Worm (Caenorhabditis elegans) whole organism, late embryonic: Measurements from ENCODE around the gene ctl-3.

Experiments used
- ceh-31 ChIP-seq: sonication (generic microtip); optimal IDR thresholded peaks from 2 replicates; lab custom pipeline; 2016; ENCODE audit warnings: missing genetic modification characterization, missing compliant biosample characterization
- ceh-9 ChIP-seq: sonication (generic microtip); optimal IDR thresholded peaks from 2 replicates; lab custom pipeline; 2016; ENCODE audit warnings: mild to moderate bottlenecking, missing genetic modification characterization, inconsistent platforms, missing compliant biosample characterization
- elt-4 ChIP-seq: sonication (generic microtip); optimal IDR thresholded peaks from 2 replicates; lab custom pipeline; 2016; ENCODE audit warnings: missing genetic modification characterization, missing compliant biosample characterization
- fkh-10 ChIP-seq: fragments of 150-350 bp; optimal IDR thresholded peaks from 2 replicates; lab custom pipeline; 2014; ENCODE audit warnings: missing biosample characterization, missing genetic modification reagents, missing genetic modification characterization
- lim-6 ChIP-seq: sonication (generic microtip); optimal IDR thresholded peaks from 2 replicates; lab custom pipeline; 2016; ENCODE audit warnings: missing genetic modification characterization, missing compliant biosample characterization
- nhr-11 ChIP-seq: fragments of 150-350 bp; optimal IDR thresholded peaks from 2 replicates; lab custom pipeline; 2014; ENCODE audit warnings: missing biosample characterization, missing genetic modification characterization
- pag-3 ChIP-seq: sonication (generic microtip); optimal IDR thresholded peaks from 2 replicates; lab custom pipeline; 2016; ENCODE audit warnings: missing compliant biosample characterization, missing genetic modification characterization, borderline replicate concordance
- pax-1 ChIP-seq: fragments of 150-350 bp; optimal IDR thresholded peaks from 2 replicates; lab custom pipeline; 2014; ENCODE audit warnings: missing biosample characterization, missing genetic modification characterization
- pha-4 ChIP-seq: fragments of 150-350 bp; optimal IDR thresholded peaks from 2 replicates; lab custom pipeline; 2018; ENCODE audit warnings: missing biosample characterization, missing genetic modification reagents, missing genetic modification characterization
- sox-2 ChIP-seq: fragments of 200-800 bp; sonication (Bioruptor generic); IDR thresholded peaks from 2 replicates; pipeline ENCODE4 v1.3.6; 2022; ENCODE audit warnings: missing genetic modification reagents, missing genetic modification characterization, missing compliant biosample characterization
- sox-4 ChIP-seq: sonication (generic microtip); optimal IDR thresholded peaks from 2 replicates; lab custom pipeline; 2017; ENCODE audit warnings: mild to moderate bottlenecking, missing genetic modification characterization, inconsistent platforms, missing compliant biosample characterization

DNA sequence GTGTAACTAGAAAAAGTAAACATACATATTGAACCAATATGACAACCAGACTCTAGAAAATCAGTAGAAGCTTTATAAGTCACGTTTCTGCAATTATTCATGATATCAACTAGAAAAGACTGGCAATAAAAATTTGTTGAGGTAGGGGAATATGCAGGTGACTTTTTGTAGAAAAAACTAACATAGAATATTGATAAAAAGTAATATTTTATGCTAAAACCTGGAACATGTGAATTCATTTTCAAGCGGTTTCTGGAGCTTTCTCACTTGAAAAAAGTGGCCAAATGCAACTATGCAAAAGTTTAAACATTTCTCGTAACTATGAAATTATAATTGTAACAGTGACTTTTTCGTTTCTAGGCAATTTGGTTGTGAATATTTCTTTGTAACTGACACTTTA, 21.6 kb downstream of the ctl-3 start, which contains the start of gene srh-42:
- TF ChIP-seq ceh-31 (tag; lab: Kevin White, UChicago) (no peak), nhr-11 (no peak), sox-2 (GFP tag; lab: Robert Waterston, UW) (no peak), elt-4 (no peak), pag-3 (tag; lab: Kevin White, UChicago) (no peak), pax-1 (tag; lab: Kevin White, UChicago) (no peak), pha-4 (no peak), lim-6 (tag; lab: Kevin White, UChicago) (no peak), sox-4 (tag; lab: Kevin White, UChicago) (no peak), ceh-9 (tag; lab: Kevin White, UChicago) (no peak), fkh-10 (no peak)
